Worm (Caenorhabditis elegans): ENCODE results near the gene C14C6.5.

The C14C6.5 gene

DNA sequence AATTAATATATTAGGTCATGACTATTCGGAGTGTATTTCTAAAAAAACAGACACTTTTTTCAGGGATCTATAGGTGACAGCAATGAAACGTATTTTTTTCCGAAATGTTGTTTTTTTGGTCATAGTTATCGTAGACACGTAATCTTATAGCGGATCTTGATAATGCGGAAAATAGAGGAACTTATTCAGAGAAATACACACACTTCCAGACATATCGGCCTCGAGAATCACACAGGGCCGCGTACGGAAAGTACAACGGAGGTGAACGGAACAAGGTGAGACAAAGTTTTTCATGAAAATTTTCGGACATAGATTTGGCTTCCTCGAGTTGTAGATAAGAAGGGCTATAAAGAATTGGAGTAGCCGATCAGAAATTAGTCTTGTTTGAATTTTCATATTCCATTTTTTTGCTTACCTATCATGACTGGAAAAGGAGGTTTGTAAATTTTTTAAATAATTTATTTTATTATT is 2.6 kb downstream of the C14C6.5 start, which contains the start of gene nhr-155:
TSS of gene nhr-155 (plus strand) at position 421 of the 471 bp plus-strand sequence.
- peak; percentile 95 for TF ChIP-seq elt-1 (tag; optimal IDR thresholded peaks at IDR 0.05)
- TF ChIP-seq sem-4 (tag; optimal IDR thresholded peaks at IDR 0.05): no peak
- peak; percentile 30 for TF ChIP-seq ceh-16 (tag; optimal IDR thresholded peaks at IDR 0.05)
- TF ChIP-seq unc-39 (tag; optimal IDR thresholded peaks at IDR 0.05): no peak
- TF ChIP-seq nhr-11 (tag; optimal IDR thresholded peaks at IDR 0.05): no peak
- TF ChIP-seq sma-9 (GFP tag; optimal IDR thresholded peaks at IDR 0.05): peak; percentile 81
- no peak for TF ChIP-seq sma-9 (tag; optimal IDR thresholded peaks at IDR 0.05)
- TF ChIP-seq nhr-23 (tag; optimal IDR thresholded peaks at IDR 0.05): peak; percentile 26

DNA sequence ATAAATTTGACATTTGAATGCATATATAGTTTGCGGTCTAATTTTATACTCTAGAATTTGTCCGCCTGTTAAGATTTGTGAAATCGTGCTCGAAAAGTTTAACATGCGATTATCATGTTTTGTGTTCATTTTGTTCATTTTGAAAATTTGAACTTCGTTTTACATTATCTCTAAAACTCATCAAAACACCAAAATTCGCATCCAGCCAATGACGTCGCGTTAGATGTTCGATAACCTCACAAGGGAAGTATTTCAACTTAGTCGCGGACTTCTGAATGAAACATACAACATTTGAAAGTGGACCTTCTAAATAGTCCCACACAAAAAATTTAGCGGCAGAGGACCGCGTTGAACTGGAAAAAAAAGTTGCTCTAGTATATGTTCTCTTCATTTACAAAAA is 5.0 kb downstream of the C14C6.5 start:
- TF ChIP-seq nhr-21 (tag; optimal IDR thresholded peaks at IDR 0.05): no peak
- peak; percentile 31 for TF ChIP-seq elt-1 (tag; optimal IDR thresholded peaks at IDR 0.05)
- peak; percentile 50 for TF ChIP-seq sma-9 (GFP tag; optimal IDR thresholded peaks at IDR 0.05)
- TF ChIP-seq sma-9 (tag; optimal IDR thresholded peaks at IDR 0.05): no peak

DNA sequence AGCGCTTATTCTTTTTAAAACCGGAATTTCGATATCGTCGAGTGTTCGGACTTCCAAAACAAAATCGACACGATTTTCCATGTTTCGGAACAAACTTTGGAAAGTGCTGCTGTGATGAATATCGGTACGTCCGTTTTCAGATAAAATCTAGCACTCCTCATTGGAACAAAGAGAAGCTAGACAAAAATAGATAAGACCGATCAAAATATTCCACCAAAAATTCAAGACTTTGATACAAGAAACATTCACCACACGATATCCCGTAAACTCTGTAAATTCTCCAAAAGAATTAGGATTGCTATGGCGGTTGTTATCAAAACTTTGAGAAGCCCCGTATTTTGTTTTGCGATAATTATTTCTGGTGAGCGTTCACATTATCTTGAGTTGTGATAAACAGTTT is 6.7 kb downstream of the C14C6.5 start, which contains the start of gene C14C6.3:
TSS of gene C14C6.3 (plus strand) at position 301 of the 400 bp plus-strand sequence.
- TF ChIP-seq unc-55 (GFP tag; optimal IDR thresholded peaks at IDR 0.05) (no peak), peb-1 (tag; optimal IDR thresholded peaks at IDR 0.05) (no peak), unc-39 (tag; optimal IDR thresholded peaks at IDR 0.05) (no peak), unc-62 (GFP tag; optimal IDR thresholded peaks at IDR 0.05) (no peak), sem-4 (tag; optimal IDR thresholded peaks at IDR 0.05) (no peak), mab-5 (tag; optimal IDR thresholded peaks at IDR 0.05) (no peak), nhr-12 (tag; optimal IDR thresholded peaks at IDR 0.05) (no peak), alr-1 (tag; optimal IDR thresholded peaks at IDR 0.05) (no peak), ztf-11 (tag; optimal IDR thresholded peaks at IDR 0.05) (no peak), lin-11 (tag; optimal IDR thresholded peaks at IDR 0.05) (no peak), F13H6.1 (tag; optimal IDR thresholded peaks at IDR 0.05) (no peak), nhr-77 (tag; optimal IDR thresholded peaks at IDR 0.05) (no peak), nhr-237 (tag; optimal IDR thresholded peaks at IDR 0.05) (no peak), crh-2 (tag; optimal IDR thresholded peaks at IDR 0.05) (no peak)

DNA sequence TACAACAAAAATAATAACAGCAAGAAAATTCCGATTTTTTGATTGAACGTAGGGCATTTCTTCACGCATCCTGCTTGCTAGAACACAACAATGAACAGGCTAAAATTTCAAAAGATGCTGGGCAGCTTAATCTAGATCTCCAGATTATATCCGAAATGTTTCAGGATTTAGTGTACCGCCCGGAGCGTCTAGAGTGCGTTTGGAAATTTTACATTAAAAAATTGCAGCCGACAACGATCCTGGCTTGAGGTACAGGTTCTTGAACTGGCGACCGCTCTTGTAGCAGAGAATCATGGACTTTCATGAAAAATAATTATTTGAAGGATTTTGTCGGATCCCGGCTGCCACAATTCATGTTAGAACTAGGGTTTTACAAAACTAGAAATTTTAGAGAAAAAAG is 11.6 kb downstream of the C14C6.5 start, which contains the start of gene C14C6.6:
TSS of gene C14C6.6 (minus strand) at position 101 of the 400 bp plus-strand sequence.
- TF ChIP-seq fos-1 (tag; optimal IDR thresholded peaks at IDR 0.05): no peak
- TF ChIP-seq blmp-1 (tag; optimal IDR thresholded peaks at IDR 0.05; ENCODE audit: insufficient read depth): no peak
- no peak for TF ChIP-seq snpc-4 (tag; optimal IDR thresholded peaks at IDR 0.05)
- no peak for TF ChIP-seq unc-55 (GFP tag; optimal IDR thresholded peaks at IDR 0.05)
- no peak for TF ChIP-seq skn-1 (tag; optimal IDR thresholded peaks at IDR 0.05)
- TF ChIP-seq nhr-129 (tag; optimal IDR thresholded peaks at IDR 0.05): no peak
- no peak for TF ChIP-seq crh-2 (tag; optimal IDR thresholded peaks at IDR 0.05)
- TF ChIP-seq sma-3 (GFP tag; optimal IDR thresholded peaks at IDR 0.05): no peak
- TF ChIP-seq mbf-1 (tag; optimal IDR thresholded peaks at IDR 0.05): no peak
- TF ChIP-seq nhr-25 (tag; optimal IDR thresholded peaks at IDR 0.05): no peak
- TF ChIP-seq unc-39 (tag; optimal IDR thresholded peaks at IDR 0.05): no peak
- no peak for TF ChIP-seq mdl-1 (tag; optimal IDR thresholded peaks at IDR 0.05)
- no peak for TF ChIP-seq lin-39 (tag; optimal IDR thresholded peaks at IDR 0.05)
- TF ChIP-seq ceh-16 (tag; optimal IDR thresholded peaks at IDR 0.05): no peak
- no peak for TF ChIP-seq ztf-11 (tag; optimal IDR thresholded peaks at IDR 0.05)
- TF ChIP-seq elt-1 (tag; optimal IDR thresholded peaks at IDR 0.05): no peak
- no peak for TF ChIP-seq R02D3.7 (tag; optimal IDR thresholded peaks at IDR 0.05)
- TF ChIP-seq lsy-2 (tag; optimal IDR thresholded peaks at IDR 0.05): no peak
- TF ChIP-seq nhr-21 (tag; optimal IDR thresholded peaks at IDR 0.05): no peak
- TF ChIP-seq nhr-10 (tag; optimal IDR thresholded peaks at IDR 0.05): no peak

DNA sequence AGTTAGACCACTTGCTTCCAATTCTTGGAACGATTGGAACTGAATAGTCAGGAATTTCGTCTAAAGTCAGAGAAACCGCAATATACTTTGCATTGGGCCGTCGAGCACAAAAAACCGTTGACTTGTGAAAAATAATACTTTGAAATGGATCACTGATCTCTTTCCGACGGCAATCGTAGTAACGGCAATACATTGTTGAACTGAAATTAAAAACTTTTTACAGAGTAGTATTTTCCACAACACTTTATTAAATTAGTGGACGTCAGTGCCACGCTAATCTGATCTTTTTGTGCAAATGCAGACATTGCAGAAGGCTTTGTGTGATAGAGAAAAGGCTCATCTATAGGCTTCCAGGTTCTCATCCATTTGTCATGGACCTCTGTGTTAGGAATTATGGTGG is 16.0 kb downstream of the C14C6.5 start:
- TF ChIP-seq sma-9 (GFP tag; optimal IDR thresholded peaks at IDR 0.05) (no peak), sma-9 (tag; optimal IDR thresholded peaks at IDR 0.05) (no peak)

Measured in whole organism, L2 larva.